Fruit fly (Drosophila melanogaster): ENCODE measurements around the gene baz.
A peak's percentile ranks its signal among the peaks of the same experiment; 100 is the strongest.

Gene baz

dm6 chrX:17159819-17160218 is at the start of gene baz:
Gene baz (plus strand): TSS chrX:17160006.
- peak; percentile 5 for TF ChIP-seq Snoo (tag; optimal IDR thresholded peaks at IDR 0.05)
- TF ChIP-seq CG34367 (tag; optimal IDR thresholded peaks at IDR 0.05), result no peak
- TF ChIP-seq EcR (GFP tag; optimal IDR thresholded peaks at IDR 0.05), result peak; percentile 15

- TF ChIP-seq CG17806 (tag; optimal IDR thresholded peaks at IDR 0.05), result no peak
- TF ChIP-seq CG10348 (GFP tag; IDR thresholded peaks at IDR 0.05), result no peak
- TF ChIP-seq CG34367 (tag; optimal IDR thresholded peaks at IDR 0.05), result no peak
- no peak for TF ChIP-seq CG8301 (tag; optimal IDR thresholded peaks at IDR 0.05)
- no peak for TF ChIP-seq CG14655 (GFP tag; optimal IDR thresholded peaks at IDR 0.05)
- no peak for TF ChIP-seq CG13204 (GFP tag; optimal IDR thresholded peaks at IDR 0.05)
- TF ChIP-seq CG12605 (GFP tag; IDR thresholded peaks at IDR 0.05), result no peak
Observed at dm6 chrX:17110556-17111177, 49.1 kb upstream of the baz start.

dm6 chrX:17111274-17111673 is 48.5 kb upstream of the baz start:
- TF ChIP-seq CG34367 (tag; optimal IDR thresholded peaks at IDR 0.05), result no peak
- peak; percentile 59; the same call in 2 of the 3 replicates for TF ChIP-seq CG4496 (GFP tag; IDR thresholded peaks at IDR 0.05)
- peak; percentile 13 for TF ChIP-seq Pif1A (GFP tag; optimal IDR thresholded peaks at IDR 0.05)
- TF ChIP-seq CG32121 (GFP tag; IDR thresholded peaks at IDR 0.05), result peak; percentile 9; the same call in 1 of the 2 replicates
- peak; percentile 16 for TF ChIP-seq CG9948 (tag; optimal IDR thresholded peaks at IDR 0.05)
- peak; percentile 34 for TF ChIP-seq CG8301 (tag; optimal IDR thresholded peaks at IDR 0.05)
- TF ChIP-seq CG14655 (GFP tag; optimal IDR thresholded peaks at IDR 0.05), result peak; percentile 63
- no peak for TF ChIP-seq CG15710 (tag; optimal IDR thresholded peaks at IDR 0.05)
- TF ChIP-seq Pif1B (GFP tag; optimal IDR thresholded peaks at IDR 0.05), result peak; percentile 31
- TF ChIP-seq rn (GFP tag; IDR thresholded peaks at IDR 0.05), result no peak

- TF ChIP-seq fd96Ca (GFP tag; IDR thresholded peaks at IDR 0.05) (no peak), CG17806 (tag; optimal IDR thresholded peaks at IDR 0.05) (peak; percentile 21), CG34367 (tag; optimal IDR thresholded peaks at IDR 0.05) (peak; percentile 10), CG9948 (tag; optimal IDR thresholded peaks at IDR 0.05) (peak; percentile 33), Snoo (tag; optimal IDR thresholded peaks at IDR 0.05) (no peak), CG14655 (GFP tag; optimal IDR thresholded peaks at IDR 0.05) (peak; percentile 78), CG12605 (GFP tag; IDR thresholded peaks at IDR 0.05) (no peak), rn (GFP tag; IDR thresholded peaks at IDR 0.05) (no peak), CG15710 (tag; optimal IDR thresholded peaks at IDR 0.05) (peak; percentile 32), EcR (GFP tag; optimal IDR thresholded peaks at IDR 0.05) (peak; percentile 93), CG8301 (tag; optimal IDR thresholded peaks at IDR 0.05) (peak; percentile 46), CG8159 (tag; optimal IDR thresholded peaks at IDR 0.05) (peak; percentile 52), Pif1A (GFP tag; optimal IDR thresholded peaks at IDR 0.05) (no peak), CG4496 (GFP tag; IDR thresholded peaks at IDR 0.05) (peak; percentile 39; the same call in 1 of the 3 replicates), Pif1B (GFP tag; optimal IDR thresholded peaks at IDR 0.05) (no peak)
Observed at dm6 chrX:17111958-17112953, 47.5 kb upstream of the baz start.

- peak; percentile 59; the same call in 1 of the 3 replicates for TF ChIP-seq CG4496 (GFP tag; IDR thresholded peaks at IDR 0.05)
- peak; percentile 53; the same call in 1 of the 2 replicates for TF ChIP-seq Ets98B (GFP tag; IDR thresholded peaks at IDR 0.05)
- no peak for TF ChIP-seq rn (GFP tag; IDR thresholded peaks at IDR 0.05)
- TF ChIP-seq CG15710 (tag; optimal IDR thresholded peaks at IDR 0.05), result peak; percentile 68
- peak; percentile 63 for TF ChIP-seq CG34367 (tag; optimal IDR thresholded peaks at IDR 0.05)
- TF ChIP-seq CG10348 (GFP tag; IDR thresholded peaks at IDR 0.05), result no peak
- TF ChIP-seq Pif1A (GFP tag; optimal IDR thresholded peaks at IDR 0.05), result peak; percentile 8
- peak; percentile 70 for TF ChIP-seq Pif1B (GFP tag; optimal IDR thresholded peaks at IDR 0.05)
- TF ChIP-seq Snoo (tag; optimal IDR thresholded peaks at IDR 0.05), result peak; percentile 68
- TF ChIP-seq CG9948 (tag; optimal IDR thresholded peaks at IDR 0.05), result peak; percentile 70
- TF ChIP-seq CG14655 (GFP tag; optimal IDR thresholded peaks at IDR 0.05), result peak; percentile 62
- no peak for TF ChIP-seq EcR (GFP tag; optimal IDR thresholded peaks at IDR 0.05)
- TF ChIP-seq CG8159 (tag; optimal IDR thresholded peaks at IDR 0.05), result peak; percentile 62
- TF ChIP-seq CG32121 (GFP tag; IDR thresholded peaks at IDR 0.05), result peak; percentile 59
- no peak for TF ChIP-seq CG12605 (GFP tag; IDR thresholded peaks at IDR 0.05)
- peak; percentile 34 for TF ChIP-seq CG8301 (tag; optimal IDR thresholded peaks at IDR 0.05)
- no peak for TF ChIP-seq CG13204 (GFP tag; optimal IDR thresholded peaks at IDR 0.05)
- no peak for TF ChIP-seq D1 (tag; optimal IDR thresholded peaks at IDR 0.05)
- TF ChIP-seq CG17806 (tag; optimal IDR thresholded peaks at IDR 0.05), result peak; percentile 42
- TF ChIP-seq fd96Ca (GFP tag; IDR thresholded peaks at IDR 0.05), result peak; percentile 47; the same call in 1 of the 3 replicates
- TF ChIP-seq gl (tag; optimal IDR thresholded peaks at IDR 0.05), result no peak
Observed at dm6 chrX:17113324-17113723, 46.5 kb upstream of the baz start.

dm6 chrX:17121600-17121999 is 38.2 kb upstream of the baz start:
- no peak for TF ChIP-seq rn (GFP tag; IDR thresholded peaks at IDR 0.05)
- peak; percentile 6 for TF ChIP-seq CG9948 (tag; optimal IDR thresholded peaks at IDR 0.05)
- peak; percentile 22 for TF ChIP-seq Snoo (tag; optimal IDR thresholded peaks at IDR 0.05)
- TF ChIP-seq D1 (tag; optimal IDR thresholded peaks at IDR 0.05), result no peak
- peak; percentile 55 for TF ChIP-seq CG14655 (GFP tag; optimal IDR thresholded peaks at IDR 0.05)
- TF ChIP-seq CG15710 (tag; optimal IDR thresholded peaks at IDR 0.05), result no peak
- peak; percentile 34 for TF ChIP-seq CG8301 (tag; optimal IDR thresholded peaks at IDR 0.05)
- no peak for TF ChIP-seq CG13204 (GFP tag; optimal IDR thresholded peaks at IDR 0.05)
- TF ChIP-seq CG32121 (GFP tag; IDR thresholded peaks at IDR 0.05), result no peak
- no peak for TF ChIP-seq gl (tag; optimal IDR thresholded peaks at IDR 0.05)
- no peak for TF ChIP-seq Ets98B (GFP tag; IDR thresholded peaks at IDR 0.05)
- TF ChIP-seq Pif1B (GFP tag; optimal IDR thresholded peaks at IDR 0.05), result no peak
- no peak for TF ChIP-seq CG34367 (tag; optimal IDR thresholded peaks at IDR 0.05)
- no peak for TF ChIP-seq CG10348 (GFP tag; IDR thresholded peaks at IDR 0.05)
- peak; percentile 37 for TF ChIP-seq CG17806 (tag; optimal IDR thresholded peaks at IDR 0.05)
- no peak for TF ChIP-seq fd96Ca (GFP tag; IDR thresholded peaks at IDR 0.05)
- no peak for TF ChIP-seq CG12605 (GFP tag; IDR thresholded peaks at IDR 0.05)
- TF ChIP-seq Pif1A (GFP tag; optimal IDR thresholded peaks at IDR 0.05), result peak; percentile 33
- TF ChIP-seq CG4496 (GFP tag; IDR thresholded peaks at IDR 0.05), result no peak
- TF ChIP-seq EcR (GFP tag; optimal IDR thresholded peaks at IDR 0.05), result no peak
- peak; percentile 30 for TF ChIP-seq CG8159 (tag; optimal IDR thresholded peaks at IDR 0.05)

Measured in whole organism, pupa.